Worm (Caenorhabditis elegans): ENCODE measurements around the gene ads-1.

DNA sequence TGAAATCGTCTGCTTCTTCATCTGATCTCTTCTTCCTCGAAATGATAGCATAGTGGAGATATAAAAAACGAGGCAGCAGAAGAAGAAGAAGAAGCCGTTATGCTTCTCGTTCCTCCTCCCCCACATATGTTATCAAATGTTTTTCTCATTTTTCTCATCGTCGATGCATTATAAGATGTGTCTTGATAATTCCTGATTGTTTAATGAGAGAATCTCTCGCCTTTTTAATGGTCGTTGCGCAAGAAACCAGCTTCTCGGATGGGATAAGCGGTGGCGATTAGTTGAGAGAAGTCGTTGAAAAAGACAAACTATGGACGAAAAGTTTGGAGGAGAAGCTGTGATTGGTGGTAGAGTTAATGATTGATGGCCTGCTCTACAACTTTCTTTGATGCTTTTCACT, 3.8 kb downstream of the ads-1 start, which contains the start of gene Y50D7A.13:
- no peak for TF ChIP-seq madf-3 (GFP tag; IDR thresholded peaks at IDR 0.05)
- TF ChIP-seq attf-6 (GFP tag; IDR thresholded peaks at IDR 0.05): no peak
- no peak for TF ChIP-seq Y67H2A.10 (GFP tag; conservative IDR thresholded peaks at IDR 0.05)
- no peak for TF ChIP-seq unc-130 (GFP tag; optimal IDR thresholded peaks at IDR 0.05)
- TF ChIP-seq B0019.2 (GFP tag; conservative IDR thresholded peaks at IDR 0.05): no peak
- no peak for TF ChIP-seq K12H6.12 (tag; optimal IDR thresholded peaks at IDR 0.05)
- no peak for TF ChIP-seq aptf-3 (GFP tag; IDR thresholded peaks at IDR 0.05)
- TF ChIP-seq efl-1 (GFP tag; optimal IDR thresholded peaks at IDR 0.05): no peak
- no peak for TF ChIP-seq tbp1 (GFP tag; optimal IDR thresholded peaks at IDR 0.05)
- TF ChIP-seq hrde-1 (tag; optimal IDR thresholded peaks at IDR 0.05; ENCODE audit: borderline replicate concordance): no peak
- no peak for TF ChIP-seq rcor-1 (GFP tag; IDR thresholded peaks at IDR 0.05)
